Worm (Caenorhabditis elegans): ENCODE measurements around the gene nuo-3.

DNA sequence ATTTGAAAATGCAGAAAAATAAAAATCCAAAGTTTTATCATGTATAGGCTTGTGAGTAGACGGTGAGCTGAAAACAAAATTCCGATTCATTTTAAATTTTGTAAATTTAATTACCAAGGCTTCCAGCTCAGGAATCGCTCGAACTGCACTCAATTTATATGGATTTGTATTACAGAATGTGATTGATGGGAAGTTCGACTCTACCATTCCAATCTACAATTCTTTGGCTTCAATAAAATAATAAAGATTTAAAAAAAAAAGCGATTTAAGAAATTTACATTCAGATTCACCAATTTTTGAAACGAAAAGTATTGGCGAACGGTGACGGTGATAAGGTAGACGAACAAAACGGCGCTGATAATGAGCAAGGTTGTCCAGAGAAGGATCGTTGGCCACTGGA, 26.7 kb downstream of the nuo-3 start:
- TF ChIP-seq alr-1 (tag; optimal IDR thresholded peaks at IDR 0.05; ENCODE audit: borderline replicate concordance): no peak
- no peak for TF ChIP-seq ceh-82 (tag; optimal IDR thresholded peaks at IDR 0.05)
- TF ChIP-seq zip-4 (GFP tag; optimal IDR thresholded peaks at IDR 0.05): no peak
- no peak for TF ChIP-seq mdl-1 (tag; optimal IDR thresholded peaks at IDR 0.05)
- TF ChIP-seq ztf-11 (tag; optimal IDR thresholded peaks at IDR 0.05): no peak
- TF ChIP-seq grh-1 (GFP tag; IDR thresholded peaks at IDR 0.05): no peak
- no peak for TF ChIP-seq lin-39 (tag; optimal IDR thresholded peaks at IDR 0.05)

Data from whole organism, L1 larva.